Fruit fly (Drosophila melanogaster) whole organism, wandering third instar larva: ENCODE results near the gene CG2926.

Experiments used
- Dfd ChIP-seq: fragments of >200 bp; optimal IDR thresholded peaks from 2 replicates; lab custom pipeline; 2017; ENCODE audit warnings: missing biosample characterization, missing genetic modification characterization
- Hr83 ChIP-seq: fragments of 200-300 bp; sonication (Bioruptor generic); optimal IDR thresholded peaks from 2 replicates; lab custom pipeline; 2016; ENCODE audit warnings: missing biosample characterization, mild to moderate bottlenecking, missing genetic modification characterization, moderate library complexity; ENCODE audit not compliant: poor library complexity, severe bottlenecking
- dmrt93B ChIP-seq: fragments of 200-800 bp; sonication (Bioruptor generic); optimal IDR thresholded peaks from 2 replicates; lab custom pipeline; 2018; ENCODE audit warnings: missing biosample characterization, mild to moderate bottlenecking, missing genetic modification characterization
- ey ChIP-seq: fragments of 200-800 bp; sonication (Bioruptor generic); optimal IDR thresholded peaks from 2 replicates; lab custom pipeline; 2016; ENCODE audit warnings: missing biosample characterization, missing genetic modification characterization
- jim ChIP-seq: fragments of 175-275, 200-325 bp; sonication (Bioruptor generic); optimal IDR thresholded peaks from 2 replicates; lab custom pipeline; 2016; ENCODE audit warnings: missing biosample characterization, mild to moderate bottlenecking, missing genetic modification characterization
- lola ChIP-seq: fragments of >200 bp; optimal IDR thresholded peaks from 2 replicates; lab custom pipeline; 2017; ENCODE audit warnings: missing biosample characterization, missing genetic modification characterization
- psq ChIP-seq: fragments of 200-800 bp; sonication (Bioruptor generic); optimal IDR thresholded peaks from 3 replicates; lab custom pipeline; 2017; ENCODE audit warnings: missing biosample characterization, mild to moderate bottlenecking, missing genetic modification characterization, moderate library complexity
- tai ChIP-seq: sonication (Bioruptor generic); optimal IDR thresholded peaks from 2 replicates; lab custom pipeline; 2016; ENCODE audit warnings: missing biosample characterization, missing genetic modification characterization
- usp ChIP-seq: fragments of >200 bp; optimal IDR thresholded peaks from 2 replicates; lab custom pipeline; 2017; ENCODE audit warnings: missing biosample characterization, missing genetic modification characterization

DNA sequence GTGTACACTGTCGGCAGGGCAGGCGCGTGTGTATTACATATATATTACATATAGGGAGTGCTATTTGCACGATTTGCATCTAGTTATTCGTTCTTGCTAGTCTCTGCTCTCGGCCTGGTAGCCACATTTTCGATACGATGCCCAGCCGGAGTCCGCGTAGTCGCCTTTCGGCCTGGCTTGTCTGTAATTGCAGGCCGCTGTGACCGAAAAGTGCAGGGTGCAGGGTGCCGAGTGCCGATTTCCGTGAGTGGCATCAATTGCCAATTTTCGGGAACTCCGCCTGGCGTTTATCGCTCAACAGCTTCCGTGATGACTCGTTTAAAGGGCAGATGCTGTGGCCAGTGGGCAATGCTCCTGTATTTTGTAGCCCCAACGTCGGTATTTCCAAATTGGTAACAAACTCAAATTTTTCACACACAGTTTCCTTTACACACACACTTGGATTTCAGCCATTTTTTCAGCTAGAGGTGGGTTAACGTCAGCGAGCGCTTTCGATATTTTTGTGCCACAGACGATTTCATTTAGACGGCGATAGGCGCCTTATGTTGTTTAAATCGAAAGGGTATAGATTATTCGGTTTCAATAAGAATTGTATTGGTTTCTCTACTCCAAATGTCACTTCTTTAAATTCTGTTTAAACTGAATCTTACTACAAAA, at the start of gene CG2926:
- TF ChIP-seq ey (GFP tag; lab: Kevin White, UChicago) (peak; percentile 34), lola (GFP tag; lab: Kevin White, UChicago) (no peak), psq (no peak), usp (GFP tag; lab: Kevin White, UChicago) (no peak), dmrt93B (GFP tag; lab: Kevin White, UChicago) (no peak), Hr83 (GFP tag; lab: Kevin White, UChicago) (peak; percentile 88), Dfd (GFP tag; lab: Kevin White, UChicago) (no peak), tai (GFP tag; lab: Kevin White, UChicago) (no peak), jim (GFP tag; lab: Kevin White, UChicago) (peak; percentile 58)
